Worm (Caenorhabditis elegans) whole organism, early embryonic: ENCODE data around the gene F14E5.8.

ENCODE experiments used
- B0310.2 ChIP-seq: sonication (generic microtip); optimal IDR thresholded peaks from 2 replicates; lab custom pipeline; 2016; ENCODE audit warnings: mild to moderate bottlenecking, missing genetic modification characterization, missing compliant biosample characterization
- F13C5.2 ChIP-seq: sonication (generic microtip); optimal IDR thresholded peaks from 2 replicates; lab custom pipeline; 2017; ENCODE audit warnings: mild to moderate bottlenecking, missing genetic modification characterization, inconsistent platforms, missing compliant biosample characterization
- aly-1 ChIP-seq: sonication (generic microtip); optimal IDR thresholded peaks from 2 replicates; lab custom pipeline; 2016; ENCODE audit warnings: missing genetic modification characterization, missing compliant biosample characterization
- ama-1 ChIP-seq: fragments of 150-350 bp; optimal IDR thresholded peaks from 2 replicates; lab custom pipeline; 2014
- ceh-13 ChIP-seq: fragments of 200-800 bp; sonication (Bioruptor generic); optimal IDR thresholded peaks from 2 replicates; lab custom pipeline; 2018; ENCODE audit warnings: mild to moderate bottlenecking, missing genetic modification characterization, missing compliant biosample characterization
- hmg-4 ChIP-seq: fragments of 200-800 bp; sonication (Bioruptor generic); optimal IDR thresholded peaks from 2 replicates; lab custom pipeline; 2018; ENCODE audit warnings: mild to moderate bottlenecking, missing genetic modification characterization, missing compliant biosample characterization
- tbx-37 ChIP-seq: fragments of 200-800 bp; sonication (Bioruptor generic); conservative IDR thresholded peaks from 2 replicates; pipeline ENCODE4 v1.3.6; 2022; ENCODE audit warnings: missing genetic modification reagents, missing genetic modification characterization, missing compliant biosample characterization

DNA sequence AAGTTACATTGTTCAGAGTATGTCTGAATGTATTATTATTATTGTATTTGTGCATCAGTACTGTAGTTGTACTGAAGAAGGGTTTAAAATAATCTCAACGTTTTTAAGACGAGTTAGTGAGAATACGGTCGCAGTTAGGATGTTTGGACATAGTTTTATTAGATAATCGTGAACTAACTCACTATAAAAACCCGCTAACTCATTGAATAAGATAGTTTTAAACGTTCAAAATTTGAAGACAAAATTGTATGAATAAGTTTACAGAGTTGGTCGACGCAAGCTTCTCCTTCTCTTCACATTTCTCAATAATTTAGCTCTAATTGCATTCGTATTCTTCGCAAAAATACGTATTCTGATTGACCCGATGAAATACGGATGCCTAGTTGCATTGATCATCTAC is 883 bp upstream of the F14E5.8 start:
- TF ChIP-seq hmg-4 (GFP tag; lab: Kevin White, UChicago), result no peak
- no peak for TF ChIP-seq F13C5.2 (tag; lab: Kevin White, UChicago)
- TF ChIP-seq aly-1 (tag; lab: Kevin White, UChicago), result no peak
- TF ChIP-seq ama-1, result no peak
- no peak for TF ChIP-seq B0310.2 (tag; lab: Kevin White, UChicago)
- TF ChIP-seq tbx-37 (GFP tag; lab: Robert Waterston, UW), result no peak
- no peak for TF ChIP-seq ceh-13
